Worm (Caenorhabditis elegans): ENCODE results near the gene C12D5.9.

C12D5.9 gene

DNA sequence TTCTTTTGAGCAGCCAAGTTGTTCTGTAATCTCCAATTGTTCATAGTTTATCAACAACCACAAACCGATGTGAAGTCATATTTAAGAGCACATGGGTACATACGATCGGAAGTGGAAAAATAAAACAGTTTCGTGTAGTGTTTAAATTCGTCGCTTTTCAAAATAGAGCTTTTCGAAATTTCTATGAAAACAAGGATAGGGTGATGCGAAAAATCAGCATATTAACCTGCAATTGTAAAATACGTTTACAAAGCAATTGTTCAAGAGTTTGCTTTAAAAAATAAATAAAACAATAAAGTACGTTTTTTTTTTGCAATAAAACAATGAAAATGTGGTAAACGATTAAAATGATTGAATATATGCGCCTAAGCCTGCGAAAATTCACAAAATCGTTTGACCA lies 32.2 kb upstream of the C12D5.9 start, which contains the start of gene ZK105.14:
Gene ZK105.14, minus strand, starts transcription at position 101 of the 400 bp plus-strand sequence.
- TF ChIP-seq nhr-28 (tag; optimal IDR thresholded peaks at IDR 0.05): no peak
- peak; percentile 32 for TF ChIP-seq aha-1 (tag)

DNA sequence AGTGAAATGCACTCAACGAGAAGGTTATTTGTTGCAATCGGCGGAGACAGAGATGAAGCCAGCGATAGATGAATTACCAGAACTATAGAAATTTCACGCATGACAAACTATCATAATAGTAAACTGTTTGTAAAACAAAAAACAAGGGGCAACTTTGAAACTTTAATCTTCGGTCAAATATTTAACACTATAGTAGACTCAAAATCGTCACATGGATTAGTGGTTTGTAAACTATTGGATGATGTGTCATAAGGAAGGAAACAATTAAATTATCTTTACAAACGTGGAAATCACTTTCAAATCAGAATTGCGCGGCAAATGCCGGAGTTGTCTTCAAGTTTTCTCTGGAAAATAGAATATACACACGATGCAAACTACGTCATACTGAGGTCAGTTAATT lies 27.8 kb upstream of the C12D5.9 start, which contains the start of gene ZK105.5:
Gene ZK105.5, minus strand, starts transcription at position 101 of the 400 bp plus-strand sequence.
- peak; percentile 55 for TF ChIP-seq aha-1 (tag)
- TF ChIP-seq T26A8.4 (GFP tag; IDR thresholded peaks at IDR 0.05): no peak

DNA sequence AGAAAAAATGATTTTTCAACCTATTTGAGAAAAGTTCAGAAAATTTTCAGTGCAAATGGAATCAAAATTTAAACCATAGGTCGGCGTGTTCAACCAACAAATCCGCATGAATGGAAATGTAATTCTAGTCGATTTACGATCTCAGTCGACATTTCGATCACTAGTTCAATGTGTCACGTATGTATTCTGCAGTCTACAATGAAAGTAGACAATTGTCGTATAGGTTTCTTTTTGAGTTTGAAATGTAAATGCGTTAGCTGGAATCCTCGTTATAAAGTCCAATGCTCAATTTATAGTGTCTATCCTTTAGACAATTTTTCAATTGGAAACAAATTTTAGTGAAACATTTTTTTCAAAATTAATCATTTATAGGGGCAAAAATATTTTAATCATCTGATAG lies 26.2 kb upstream of the C12D5.9 start, which contains the start of gene ZK105.12:
Gene ZK105.12, minus strand, starts transcription at position 101 of the 400 bp plus-strand sequence.
- no peak for TF ChIP-seq D1046.2 (GFP tag; IDR thresholded peaks at IDR 0.05)
- no peak for TF ChIP-seq F49E8.2 (tag; optimal IDR thresholded peaks at IDR 0.05; ENCODE audit: borderline replicate concordance)
- TF ChIP-seq dve-1 (tag; optimal IDR thresholded peaks at IDR 0.05; ENCODE audit: insufficient read depth): no peak
- no peak for TF ChIP-seq mdl-1 (tag; optimal IDR thresholded peaks at IDR 0.05)
- no peak for TF ChIP-seq egl-27 (tag; optimal IDR thresholded peaks at IDR 0.05)
- no peak for TF ChIP-seq ceh-62 (tag; optimal IDR thresholded peaks at IDR 0.05)
- no peak for TF ChIP-seq dmd-8 (GFP tag; IDR thresholded peaks at IDR 0.05)
- no peak for TF ChIP-seq cey-2 (tag; optimal IDR thresholded peaks at IDR 0.05; ENCODE audit: borderline replicate concordance, insufficient read depth)
- no peak for TF ChIP-seq sdz-12 (GFP tag; optimal IDR thresholded peaks at IDR 0.05)
- no peak for TF ChIP-seq unc-39 (tag; optimal IDR thresholded peaks at IDR 0.05)
- TF ChIP-seq ceh-28 (tag; optimal IDR thresholded peaks at IDR 0.05): no peak
- no peak for TF ChIP-seq tra-1 (GFP tag; IDR thresholded peaks at IDR 0.05)
- no peak for TF ChIP-seq nhr-11 (tag; optimal IDR thresholded peaks at IDR 0.05)
- TF ChIP-seq lin-1 (GFP tag; IDR thresholded peaks at IDR 0.05): no peak

DNA sequence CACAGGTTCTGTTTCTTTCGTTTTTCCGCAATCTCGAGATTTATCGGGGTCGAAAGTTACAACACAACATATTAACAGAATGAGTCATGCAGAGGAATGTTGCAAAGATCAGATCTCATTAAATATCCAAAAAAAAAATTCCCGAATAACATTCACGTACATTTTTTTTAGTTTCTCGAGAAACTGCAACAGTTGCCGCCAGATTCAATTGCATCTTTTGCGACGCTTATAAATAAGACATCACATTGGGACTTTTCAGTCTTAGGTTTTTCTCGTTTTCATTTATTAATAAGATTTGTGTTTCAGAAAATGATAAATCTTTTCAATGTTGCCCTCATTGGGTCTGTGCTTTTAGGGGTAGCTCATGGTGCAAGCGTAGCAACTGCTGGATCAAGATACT lies 23.9 kb upstream of the C12D5.9 start, which contains the start of gene ZK105.1:
Gene ZK105.1, plus strand, starts transcription at position 301 of the 400 bp plus-strand sequence.
- TF ChIP-seq daf-8 (GFP tag; IDR thresholded peaks at IDR 0.05) (no peak), daf-16 (GFP tag; optimal IDR thresholded peaks at IDR 0.05) (peak in 1 of 2 experiments; percentile 3), daf-16 (tag; optimal IDR thresholded peaks at IDR 0.05) (no peak)

ce11 chrV:7713072-7713471 lies 23.3 kb upstream of the C12D5.9 start, which contains the start of gene ZK105.13:
TSS of gene ZK105.13 (minus strand) at chrV:7713172.
- TF ChIP-seq F37D6.2 (tag; optimal IDR thresholded peaks at IDR 0.05): no peak
- TF ChIP-seq ceh-32 (tag; optimal IDR thresholded peaks at IDR 0.05; ENCODE audit: poor library complexity): no peak
- TF ChIP-seq lim-7 (GFP tag; IDR thresholded peaks at IDR 0.05): no peak
- no peak for TF ChIP-seq lir-3 (tag; optimal IDR thresholded peaks at IDR 0.05)
- no peak for TF ChIP-seq ceh-82 (tag; optimal IDR thresholded peaks at IDR 0.05)
- no peak for TF ChIP-seq lin-38 (GFP tag; IDR thresholded peaks at IDR 0.05)
- TF ChIP-seq nhr-10 (tag; optimal IDR thresholded peaks at IDR 0.05): no peak
- TF ChIP-seq nhr-237 (tag; optimal IDR thresholded peaks at IDR 0.05): no peak
- no peak for TF ChIP-seq dmd-6 (GFP tag; IDR thresholded peaks at IDR 0.05)
- no peak for TF ChIP-seq zip-2 (tag; optimal IDR thresholded peaks at IDR 0.05)
- TF ChIP-seq hlh-11 (tag; optimal IDR thresholded peaks at IDR 0.05): no peak

ce11 chrV:7708525-7708924 lies 18.7 kb upstream of the C12D5.9 start, which contains the start of gene ZK105.11:
TSS of gene ZK105.11 (minus strand) at chrV:7708625.
- TF ChIP-seq zfp-3 (GFP tag; conservative IDR thresholded peaks at IDR 0.05) (no peak), zfp-2 (tag; optimal IDR thresholded peaks at IDR 0.05) (no peak), unc-62 (GFP tag; optimal IDR thresholded peaks at IDR 0.05 in 1 of 2) (no peak), unc-62 (tag; optimal IDR thresholded peaks at IDR 0.05) (no peak), tra-1 (GFP tag; IDR thresholded peaks at IDR 0.05) (no peak), mxl-3 (GFP tag; optimal IDR thresholded peaks at IDR 0.05) (no peak), mep-1 (tag; optimal IDR thresholded peaks at IDR 0.05) (no peak), zag-1 (tag; optimal IDR thresholded peaks at IDR 0.05) (no peak), ceh-32 (tag; optimal IDR thresholded peaks at IDR 0.05; ENCODE audit: poor library complexity) (no peak), skn-1 (tag; optimal IDR thresholded peaks at IDR 0.05) (no peak), nhr-28 (tag; optimal IDR thresholded peaks at IDR 0.05) (no peak)
